Worm (Caenorhabditis elegans): ENCODE measurements around the gene srsx-14.

The srsx-14 gene

DNA sequence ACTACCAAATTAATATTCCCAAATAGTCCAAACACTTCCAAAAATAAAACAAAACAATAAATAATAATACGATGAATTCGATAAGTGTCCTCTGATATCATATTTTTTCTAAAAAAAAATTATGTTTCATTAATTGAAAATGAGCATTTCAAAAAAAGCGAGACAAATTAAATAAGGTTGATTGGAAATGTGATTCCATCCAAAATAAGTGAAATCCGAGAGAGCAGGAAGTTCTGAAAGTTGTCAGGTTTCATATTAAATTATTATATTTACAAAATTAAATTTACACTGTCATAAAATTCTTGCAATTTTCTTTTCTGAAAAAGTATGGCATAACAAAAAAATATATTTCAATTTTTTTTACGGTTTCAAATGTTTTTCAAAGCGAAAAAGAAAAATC lies at the start of gene srsx-14:
srsx-14 (minus strand) TSS at position 101 of the 400 bp plus-strand sequence.
- no peak for TF ChIP-seq F10E7.11 (tag; optimal IDR thresholded peaks at IDR 0.05)
- no peak for TF ChIP-seq ceh-100 (GFP tag; IDR thresholded peaks at IDR 0.05)
- TF ChIP-seq ztf-25 (GFP tag; IDR thresholded peaks at IDR 0.05): no peak
- TF ChIP-seq Y67H2A.10 (GFP tag; conservative IDR thresholded peaks at IDR 0.05): no peak
- TF ChIP-seq ztf-18 (tag; optimal IDR thresholded peaks at IDR 0.05): no peak
- TF ChIP-seq nfyb-1 (GFP tag; IDR thresholded peaks at IDR 0.05): no peak
- TF ChIP-seq atf-7 (tag; optimal IDR thresholded peaks at IDR 0.05): no peak
- TF ChIP-seq F23B12.7 (tag; optimal IDR thresholded peaks at IDR 0.05; ENCODE audit: insufficient read depth): no peak

DNA sequence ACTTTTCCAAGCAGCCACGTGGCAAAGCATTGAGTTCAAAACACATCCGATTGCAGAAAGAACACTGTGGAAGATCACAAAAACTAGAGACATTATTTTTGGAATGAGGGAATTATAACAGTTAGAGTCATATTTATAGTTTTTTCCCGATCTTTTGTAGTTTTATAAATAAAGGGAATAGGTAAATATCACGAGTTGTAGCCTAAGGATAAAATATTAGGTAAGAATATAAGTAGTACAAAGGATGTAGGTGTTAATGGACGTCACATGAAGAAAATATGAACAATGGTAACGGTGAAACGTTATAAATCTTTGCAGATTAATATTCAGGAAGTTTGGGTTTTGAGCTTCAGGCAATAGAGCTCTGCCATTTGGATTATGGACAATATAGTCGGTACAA lies 47.5 kb upstream of the srsx-14 start, which contains the start of gene srd-5:
srd-5 (minus strand) TSS at position 101 of the 400 bp plus-strand sequence.
- no peak for TF ChIP-seq ztf-26 (tag; optimal IDR thresholded peaks at IDR 0.05)
- TF ChIP-seq snpc-1.1 (tag; optimal IDR thresholded peaks at IDR 0.05; ENCODE audit: insufficient read depth): no peak
- TF ChIP-seq B0035.1 (tag; optimal IDR thresholded peaks at IDR 0.05): no peak
- TF ChIP-seq ceh-40 (GFP tag; IDR thresholded peaks at IDR 0.05): no peak
- no peak for TF ChIP-seq B0019.2 (GFP tag; conservative IDR thresholded peaks at IDR 0.05)
- no peak for TF ChIP-seq snpc-1.3 (tag; optimal IDR thresholded peaks at IDR 0.05; ENCODE audit: insufficient read depth)
- TF ChIP-seq unc-130 (GFP tag; optimal IDR thresholded peaks at IDR 0.05): no peak
- no peak for TF ChIP-seq K11D2.4 (GFP tag; IDR thresholded peaks at IDR 0.05)
- no peak for TF ChIP-seq F57A8.1 (GFP tag; optimal IDR thresholded peaks at IDR 0.05)

DNA sequence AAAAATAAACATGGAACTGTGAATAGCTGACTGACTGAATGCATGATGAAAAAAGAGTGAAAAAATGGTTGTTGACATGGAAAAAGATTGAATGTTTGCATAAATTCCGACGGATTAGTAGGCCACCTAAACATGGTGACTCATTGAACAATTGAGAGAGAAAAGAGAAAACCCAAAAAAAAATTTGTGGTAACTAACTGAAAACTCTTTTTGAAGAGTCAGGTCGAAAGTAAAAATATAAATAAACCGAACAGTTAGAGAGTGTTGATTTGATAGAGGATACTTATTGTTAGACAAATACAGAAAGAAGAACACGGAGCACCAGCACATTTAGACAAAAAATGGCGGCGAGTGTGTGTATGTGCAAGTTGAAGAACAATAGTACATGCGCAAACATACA lies 44.4 kb upstream of the srsx-14 start:
- TF ChIP-seq attf-3 (GFP tag; conservative IDR thresholded peaks at IDR 0.05): no peak
- no peak for TF ChIP-seq aptf-2 (GFP tag; conservative IDR thresholded peaks at IDR 0.05)
- TF ChIP-seq Y79H2A.3 (GFP tag; conservative IDR thresholded peaks at IDR 0.05): no peak
- no peak for TF ChIP-seq F37B4.10 (GFP tag; IDR thresholded peaks at IDR 0.05)
- TF ChIP-seq F52B5.7 (tag; optimal IDR thresholded peaks at IDR 0.05): no peak
- no peak for TF ChIP-seq hlh-26 (GFP tag; conservative IDR thresholded peaks at IDR 0.05)
- no peak for TF ChIP-seq lin-40 (tag; optimal IDR thresholded peaks at IDR 0.05)
- no peak for TF ChIP-seq ceh-100 (GFP tag; IDR thresholded peaks at IDR 0.05)
- TF ChIP-seq nfya-1 (tag; optimal IDR thresholded peaks at IDR 0.05; ENCODE audit: borderline replicate concordance, insufficient read depth): no peak
- no peak for TF ChIP-seq nhr-27 (tag; optimal IDR thresholded peaks at IDR 0.05)
- TF ChIP-seq ceh-27 (GFP tag; optimal IDR thresholded peaks at IDR 0.05): no peak
- TF ChIP-seq atf-7 (tag; optimal IDR thresholded peaks at IDR 0.05): no peak
- TF ChIP-seq akir-1 (GFP tag; optimal IDR thresholded peaks at IDR 0.05): no peak
- no peak for TF ChIP-seq nhr-90 (tag; optimal IDR thresholded peaks at IDR 0.05)
- no peak for TF ChIP-seq nhr-179 (tag; optimal IDR thresholded peaks at IDR 0.05)
- TF ChIP-seq egl-44 (GFP tag; IDR thresholded peaks at IDR 0.05): no peak
- TF ChIP-seq let-526 (GFP tag; IDR thresholded peaks at IDR 0.05): no peak
- TF ChIP-seq hrde-1 (tag; optimal IDR thresholded peaks at IDR 0.05; ENCODE audit: borderline replicate concordance): no peak

DNA sequence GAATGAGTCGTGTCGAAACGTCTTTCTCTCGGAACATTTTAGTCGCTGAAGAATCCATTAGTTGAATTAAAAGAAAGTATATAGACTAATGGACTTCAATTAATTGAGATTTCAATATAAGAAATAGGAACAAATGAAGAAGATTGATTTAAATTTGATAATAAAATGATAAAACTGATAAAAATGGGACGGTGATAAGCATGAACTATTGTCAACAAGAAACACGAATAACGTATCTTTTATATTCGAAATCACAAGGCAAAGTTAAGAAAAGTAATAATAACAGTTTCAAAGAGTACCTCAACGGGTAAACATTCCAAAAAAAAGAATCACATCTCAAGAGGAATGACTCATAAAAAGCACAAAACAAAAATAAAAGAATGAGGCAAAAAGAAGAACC lies 42.5 kb upstream of the srsx-14 start, which contains the start of gene T19E7.6:
T19E7.6 (minus strand) TSS at position 45 of the 400 bp plus-strand sequence.
- TF ChIP-seq F57A8.1 (GFP tag; optimal IDR thresholded peaks at IDR 0.05) (no peak), C17E4.6 (GFP tag; IDR thresholded peaks at IDR 0.05) (no peak), chd-7 (tag; optimal IDR thresholded peaks at IDR 0.05) (no peak), F55B11.4 (tag; optimal IDR thresholded peaks at IDR 0.05; ENCODE audit: borderline replicate concordance, insufficient read depth) (no peak), nfya-1 (tag; optimal IDR thresholded peaks at IDR 0.05; ENCODE audit: borderline replicate concordance, insufficient read depth) (no peak), atf-7 (tag; optimal IDR thresholded peaks at IDR 0.05) (no peak), F22D6.2 (tag; optimal IDR thresholded peaks at IDR 0.05) (no peak), gei-17 (GFP tag; optimal IDR thresholded peaks at IDR 0.05) (no peak), ZK185.1 (tag; optimal IDR thresholded peaks at IDR 0.05; ENCODE audit: poor library complexity, severe bottlenecking) (no peak), aptf-3 (GFP tag; IDR thresholded peaks at IDR 0.05) (no peak), tbx-9 (tag; optimal IDR thresholded peaks at IDR 0.05; ENCODE audit: borderline replicate concordance) (no peak), F33H1.4 (GFP tag; IDR thresholded peaks at IDR 0.05) (no peak), attf-3 (GFP tag; conservative IDR thresholded peaks at IDR 0.05) (no peak), egrh-3 (GFP tag; IDR thresholded peaks at IDR 0.05) (no peak), K12H6.12 (tag; optimal IDR thresholded peaks at IDR 0.05) (no peak)
